Worm (Caenorhabditis elegans) whole organism, young adult: ENCODE data around the gene srw-117.

Experiments used
- B0019.2 ChIP-seq: fragments of 200-800 bp; sonication (Bioruptor generic); conservative IDR thresholded peaks from 2 replicates; pipeline ENCODE4 v1.3.6; 2022; ENCODE audit warnings: missing genetic modification reagents, missing genetic modification characterization, missing compliant biosample characterization
- C17E4.6 ChIP-seq: fragments of 200-800 bp; sonication (Bioruptor generic); IDR thresholded peaks from 2 replicates; pipeline ENCODE4 v1.3.6; 2022; ENCODE audit warnings: missing genetic modification reagents, missing genetic modification characterization, missing compliant biosample characterization
- F10E7.11 ChIP-seq: sonication (generic microtip); optimal IDR thresholded peaks from 2 replicates; lab custom pipeline; 2017; ENCODE audit warnings: mild to moderate bottlenecking, missing genetic modification characterization, moderate library complexity, missing compliant biosample characterization
- F39B2.1 ChIP-seq: fragments of 200-800 bp; sonication (Bioruptor generic); IDR thresholded peaks from 2 replicates; pipeline ENCODE4 v1.3.6; 2022; ENCODE audit warnings: missing genetic modification reagents, missing genetic modification characterization, missing compliant biosample characterization
- F52B5.7 ChIP-seq: sonication (generic microtip); optimal IDR thresholded peaks from 2 replicates; lab custom pipeline; 2016; ENCODE audit warnings: mild to moderate bottlenecking, missing genetic modification characterization, missing compliant biosample characterization
- K11D2.4 ChIP-seq: fragments of 200-800 bp; sonication (Bioruptor generic); IDR thresholded peaks from 2 replicates; pipeline ENCODE4 v1.3.6; 2022; ENCODE audit warnings: missing genetic modification reagents, missing genetic modification characterization, missing compliant biosample characterization
- K12H6.12 ChIP-seq: fragments of 200-800 bp; sonication (Bioruptor generic); optimal IDR thresholded peaks from 2 replicates; lab custom pipeline; 2018; ENCODE audit warnings: mild to moderate bottlenecking, missing genetic modification characterization, missing compliant biosample characterization
- T26A5.8 ChIP-seq: sonication (generic microtip); optimal IDR thresholded peaks from 2 replicates; lab custom pipeline; 2016; ENCODE audit warnings: missing genetic modification characterization, missing compliant biosample characterization
- Y53F4B.3 ChIP-seq: fragments of 200-800 bp; sonication (Bioruptor generic); IDR thresholded peaks from 2 replicates; pipeline ENCODE4 v1.3.6; 2022; ENCODE audit warnings: missing genetic modification reagents, missing genetic modification characterization, missing compliant biosample characterization
- Y95B8A.8 ChIP-seq: fragments of 200-800 bp; sonication (Bioruptor generic); IDR thresholded peaks from 2 replicates; pipeline ENCODE4 v1.3.6; 2022; ENCODE audit warnings: missing genetic modification reagents, missing genetic modification characterization, missing compliant biosample characterization
- ZK185.1 ChIP-seq: sonication (generic microtip); optimal IDR thresholded peaks from 2 replicates; lab custom pipeline; 2016; ENCODE audit warnings: mild to moderate bottlenecking, missing genetic modification characterization, missing compliant biosample characterization; ENCODE audit not compliant: poor library complexity, severe bottlenecking
- akir-1 ChIP-seq: fragments of 200-800 bp; sonication (Bioruptor generic); optimal IDR thresholded peaks from 2 replicates; lab custom pipeline; 2018; ENCODE audit warnings: mild to moderate bottlenecking, missing genetic modification characterization, moderate library complexity, missing compliant biosample characterization
- ama-1 ChIP-seq, 3 experiments: fragments of 150-350 bp in 1 of 3; sonication (generic microtip) in 2 of 3; optimal IDR thresholded peaks; 2 replicates each; lab custom pipeline; 2014 to 2018; ENCODE audit warnings: missing biosample characterization in 2 of 3, missing genetic modification characterization in 2 of 3, missing genetic modification reagents in 2 of 3
- atf-7 ChIP-seq: sonication (generic microtip); optimal IDR thresholded peaks from 2 replicates; lab custom pipeline; 2017; ENCODE audit warnings: mild to moderate bottlenecking, missing genetic modification characterization, missing compliant biosample characterization
- attf-3 ChIP-seq: fragments of 200-800 bp; sonication (Bioruptor generic); conservative IDR thresholded peaks from 2 replicates; pipeline ENCODE4 v1.3.6; 2022; ENCODE audit warnings: missing genetic modification reagents, missing genetic modification characterization, missing compliant biosample characterization
- bed-2 ChIP-seq: fragments of 200-800 bp; sonication (Bioruptor generic); IDR thresholded peaks from 2 replicates; pipeline ENCODE4 v1.3.6; 2022; ENCODE audit warnings: missing genetic modification reagents, missing genetic modification characterization, missing compliant biosample characterization
- cebp-1 ChIP-seq, 2 experiments: fragments of 200-800 bp in 1 of 2; sonication (Bioruptor generic) in 1 of 2; sonication (generic microtip) in 1 of 2; IDR thresholded peaks in 1 of 2; optimal IDR thresholded peaks in 1 of 2; 2 replicates each; pipeline versions ENCODE4 v1.3.6 to Lab custom; 2017 to 2022; ENCODE audit warnings: missing compliant biosample characterization in 2 of 2, missing genetic modification characterization in 2 of 2, mild to moderate bottlenecking in 1 of 2, missing genetic modification reagents in 1 of 2, moderate library complexity in 1 of 2
- ceh-100 ChIP-seq: fragments of 200-800 bp; sonication (Bioruptor generic); IDR thresholded peaks from 2 replicates; pipeline ENCODE4 v1.3.6; 2022; ENCODE audit warnings: missing genetic modification reagents, missing genetic modification characterization, missing compliant biosample characterization
- ceh-79 ChIP-seq: sonication (generic microtip); optimal IDR thresholded peaks from 2 replicates; lab custom pipeline; 2017; ENCODE audit warnings: mild to moderate bottlenecking, missing genetic modification characterization, missing compliant biosample characterization
- ceh-91 ChIP-seq: fragments of 200-800 bp; sonication (Bioruptor generic); IDR thresholded peaks from 2 replicates; pipeline ENCODE4 v1.3.6; 2022; ENCODE audit warnings: missing genetic modification reagents, missing genetic modification characterization, missing compliant biosample characterization
- die-1 ChIP-seq: sonication (generic microtip); optimal IDR thresholded peaks from 2 replicates; lab custom pipeline; 2016; ENCODE audit warnings: missing genotype, mild to moderate bottlenecking, missing genetic modification characterization, missing compliant biosample characterization
- dox-1 ChIP-seq: fragments of 200-800 bp; sonication (Bioruptor generic); IDR thresholded peaks from 2 replicates; pipeline ENCODE4 v1.3.6; 2022; ENCODE audit warnings: missing genetic modification reagents, missing genetic modification characterization, missing compliant biosample characterization
- egl-44 ChIP-seq: fragments of 200-800 bp; sonication (Bioruptor generic); IDR thresholded peaks from 2 replicates; pipeline ENCODE4 v1.3.6; 2022; ENCODE audit warnings: missing genetic modification reagents, missing genetic modification characterization, missing compliant biosample characterization
- hrde-1 ChIP-seq: sonication (generic microtip); optimal IDR thresholded peaks from 2 replicates; lab custom pipeline; 2016; ENCODE audit warnings: missing genetic modification characterization, mild to moderate bottlenecking, missing compliant biosample characterization, moderate library complexity, missing genotype, missing genetic modification reagents, borderline replicate concordance
- lin-26 ChIP-seq: fragments of 200-800 bp; sonication (Bioruptor generic); IDR thresholded peaks from 2 replicates; pipeline ENCODE4 v1.3.6; 2022; ENCODE audit warnings: missing genetic modification reagents, missing genetic modification characterization, missing compliant biosample characterization
- lin-35 ChIP-seq, 3 experiments: fragments of 150-350 bp in 2 of 3; sonication (generic microtip) in 1 of 3; optimal IDR thresholded peaks; 2 replicates each; lab custom pipeline; 2014 to 2018; ENCODE audit warnings: missing biosample characterization in 3 of 3, missing genetic modification characterization in 3 of 3, missing genetic modification reagents in 3 of 3
- lin-40 ChIP-seq: sonication (generic microtip); optimal IDR thresholded peaks from 2 replicates; lab custom pipeline; 2016; ENCODE audit warnings: missing genetic modification characterization, mild to moderate bottlenecking, missing compliant biosample characterization, missing genotype, missing genetic modification reagents
- lir-1 ChIP-seq: fragments of 200-800 bp; sonication (Bioruptor generic); conservative IDR thresholded peaks from 2 replicates; pipeline ENCODE4 v1.3.6; 2022; ENCODE audit warnings: missing genetic modification reagents, missing genetic modification characterization, missing compliant biosample characterization
- lsy-27 ChIP-seq: sonication (generic microtip); optimal IDR thresholded peaks from 2 replicates; lab custom pipeline; 2017; ENCODE audit warnings: missing genetic modification characterization, mild to moderate bottlenecking, missing compliant biosample characterization, antibody characterized with exemption, missing genotype, borderline replicate concordance; ENCODE audit not compliant: insufficient read depth
- madf-8 ChIP-seq: fragments of 200-800 bp; sonication (Bioruptor generic); conservative IDR thresholded peaks from 2 replicates; pipeline ENCODE4 v1.3.6; 2022; ENCODE audit warnings: missing genetic modification reagents, missing genetic modification characterization, missing compliant biosample characterization
- rec-8 ChIP-seq, 2 experiments: sonication (generic microtip); optimal IDR thresholded peaks; 2 replicates each; lab custom pipeline; 2016; ENCODE audit warnings: mild to moderate bottlenecking in 2 of 2, missing genetic modification characterization in 2 of 2, missing genetic modification reagents in 2 of 2, missing genotype in 2 of 2, missing biosample characterization in 1 of 2, missing compliant biosample characterization in 1 of 2, moderate library complexity in 1 of 2
- repo-1 ChIP-seq: sonication (generic microtip); optimal IDR thresholded peaks from 2 replicates; lab custom pipeline; 2017; ENCODE audit warnings: mild to moderate bottlenecking, missing genetic modification characterization, missing compliant biosample characterization
- rpc-1 ChIP-seq, 2 experiments: fragments of 150-350 bp in 1 of 2; sonication (generic microtip) in 1 of 2; optimal IDR thresholded peaks; 2 replicates each; lab custom pipeline; 2014 to 2018; ENCODE audit warnings: missing biosample characterization in 1 of 2, missing genetic modification characterization in 1 of 2, missing genetic modification reagents in 1 of 2, missing genotype in 1 of 2
- sea-2 ChIP-seq: fragments of 200-800 bp; sonication (Bioruptor generic); IDR thresholded peaks from 2 replicates; pipeline ENCODE4 v1.3.6; 2022; ENCODE audit warnings: missing genetic modification characterization, missing compliant biosample characterization
- unc-130 ChIP-seq: sonication (generic microtip); optimal IDR thresholded peaks from 2 replicates; lab custom pipeline; 2016; ENCODE audit warnings: missing genetic modification reagents, missing genetic modification characterization, missing compliant biosample characterization
- zfh-2 ChIP-seq: fragments of 200-800 bp; sonication (Bioruptor generic); conservative IDR thresholded peaks from 2 replicates; pipeline ENCODE4 v1.3.6; 2022; ENCODE audit warnings: missing genetic modification reagents, missing genetic modification characterization, missing compliant biosample characterization
- zim-3 ChIP-seq: sonication (generic microtip); optimal IDR thresholded peaks from 2 replicates; lab custom pipeline; 2017; ENCODE audit warnings: mild to moderate bottlenecking, missing genetic modification characterization, moderate library complexity, missing compliant biosample characterization
- ztf-18 ChIP-seq: sonication (generic microtip); optimal IDR thresholded peaks from 2 replicates; lab custom pipeline; 2016; ENCODE audit warnings: missing genotype, mild to moderate bottlenecking, missing genetic modification characterization, missing compliant biosample characterization
- ztf-26 ChIP-seq: sonication (generic microtip); optimal IDR thresholded peaks from 2 replicates; lab custom pipeline; 2017; ENCODE audit warnings: missing genetic modification characterization, missing compliant biosample characterization
- ztf-3 ChIP-seq: fragments of 200-800 bp; sonication (Bioruptor generic); optimal IDR thresholded peaks from 2 replicates; lab custom pipeline; 2018; ENCODE audit warnings: mild to moderate bottlenecking, missing genetic modification characterization, missing compliant biosample characterization

The srw-117 gene

ce11 chrV:3010468-3010867, 27.2 kb upstream of the srw-117 start, which contains the start of gene srw-136:
TSS of gene srw-136 (minus strand) at chrV:3010568.
- TF ChIP-seq lsy-27 (tag; lab: Kevin White, UChicago) (no peak), attf-3 (GFP tag; lab: Robert Waterston, UW) (no peak), repo-1 (tag; lab: Kevin White, UChicago) (no peak), cebp-1 (GFP tag; IDR thresholded peaks at IDR 0.05; lab: Robert Waterston, UW) (no peak), cebp-1 (tag; optimal IDR thresholded peaks at IDR 0.05; lab: Kevin White, UChicago) (no peak), die-1 (no peak), ama-1 (optimal IDR thresholded peaks at IDR 0.05; lab: Kevin White, UChicago) (no peak), ama-1 (GFP tag; optimal IDR thresholded peaks at IDR 0.05; lab: Kevin White, UChicago) (no peak), dox-1 (no peak), T26A5.8 (tag; lab: Kevin White, UChicago) (no peak), unc-130 (GFP tag; lab: Kevin White, UChicago) (no peak), rpc-1 (optimal IDR thresholded peaks at IDR 0.05; lab: Kevin White, UChicago) (no peak), rpc-1 (tag; optimal IDR thresholded peaks at IDR 0.05; lab: Kevin White, UChicago) (no peak), C17E4.6 (no peak), Y95B8A.8 (no peak), rec-8 (tag; optimal IDR thresholded peaks at IDR 0.05; lab: Kevin White, UChicago) (no peak), ZK185.1 (no peak)

- TF ChIP-seq lin-26 (GFP tag; lab: Robert Waterston, UW) (no peak), hrde-1 (tag; lab: Kevin White, UChicago) (no peak), Y95B8A.8 (no peak), akir-1 (GFP tag; lab: Kevin White, UChicago) (no peak), B0019.2 (GFP tag; lab: Robert Waterston, UW) (no peak), atf-7 (tag; lab: Kevin White, UChicago) (no peak), F10E7.11 (tag; lab: Kevin White, UChicago) (no peak), F39B2.1 (GFP tag; lab: Robert Waterston, UW) (no peak), lin-35 (GFP tag; optimal IDR thresholded peaks at IDR 0.05; lab: Kevin White, UChicago) (no peak), Y53F4B.3 (GFP tag; lab: Robert Waterston, UW) (no peak), lir-1 (GFP tag; lab: Robert Waterston, UW) (no peak), lin-40 (tag; lab: Kevin White, UChicago) (no peak)
These were observed 22.7 kb upstream of the srw-117 start, which contains the start of gene srw-112 for ce11 chrV:3005964-3006363. TSS of gene srw-112 (minus strand) at chrV:3006064.

DNA sequence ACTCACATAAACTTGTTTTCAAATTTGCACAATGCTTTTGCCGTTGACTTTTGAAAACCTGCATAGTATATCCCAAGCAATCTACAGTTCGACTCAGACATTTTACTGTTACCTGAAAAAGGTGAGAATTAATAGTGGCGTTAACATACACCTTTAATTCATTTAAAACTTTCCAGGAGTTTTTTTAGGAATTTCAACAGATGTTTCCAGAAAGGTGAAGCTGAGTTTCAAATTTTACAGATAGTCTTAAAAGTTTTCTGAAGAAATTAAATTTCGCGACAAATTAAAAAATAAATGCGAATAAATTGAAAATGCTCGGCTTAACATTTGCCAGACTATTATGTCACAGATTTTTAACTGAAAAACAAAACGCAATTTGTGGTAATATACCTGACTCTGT, 16.5 kb upstream of the srw-117 start, which contains the start of gene srw-119:
Gene srw-119, minus strand, starts transcription at position 101 of the 400 bp plus-strand sequence.
- TF ChIP-seq ztf-26 (tag; lab: Kevin White, UChicago) (no peak), bed-2 (no peak), unc-130 (GFP tag; lab: Kevin White, UChicago) (no peak), ztf-3 (GFP tag; lab: Kevin White, UChicago) (no peak), lin-35 (GFP tag; optimal IDR thresholded peaks at IDR 0.05; lab: Kevin White, UChicago) (no peak), madf-8 (no peak), Y95B8A.8 (no peak), ceh-91 (GFP tag; lab: Robert Waterston, UW) (no peak), sea-2 (GFP tag; lab: Robert Waterston, UW) (no peak), K11D2.4 (GFP tag; lab: Robert Waterston, UW) (no peak), Y53F4B.3 (GFP tag; lab: Robert Waterston, UW) (no peak)

ce11 chrV:2996105-2996504, 12.9 kb upstream of the srw-117 start, which contains the start of gene srw-120:
TSS of gene srw-120 (minus strand) at chrV:2996205.
- TF ChIP-seq K12H6.12: no peak
- no peak for TF ChIP-seq atf-7 (tag; lab: Kevin White, UChicago)
- no peak for TF ChIP-seq ceh-79 (tag; lab: Kevin White, UChicago)
- no peak for TF ChIP-seq zim-3
- TF ChIP-seq Y95B8A.8: no peak
- no peak for TF ChIP-seq zfh-2 (GFP tag; lab: Robert Waterston, UW)
- TF ChIP-seq ceh-100 (GFP tag; lab: Robert Waterston, UW): no peak
- TF ChIP-seq lin-35 (GFP tag; optimal IDR thresholded peaks at IDR 0.05; lab: Kevin White, UChicago): no peak
- no peak for TF ChIP-seq ztf-18 (tag; lab: Kevin White, UChicago)
- no peak for TF ChIP-seq F52B5.7 (tag; lab: Kevin White, UChicago)
- no peak for TF ChIP-seq egl-44 (GFP tag; lab: Robert Waterston, UW)
- TF ChIP-seq, all 124 proteins: peak for 0
